Fruit fly (Drosophila melanogaster) whole organism, prepupa: ENCODE data around the gene CG10470.

ENCODE experiments used
- Blimp-1 ChIP-seq: fragments of 200-800 bp; sonication (Bioruptor generic); optimal IDR thresholded peaks from 3 replicates; lab custom pipeline; 2017; ENCODE audit warnings: missing biosample characterization, missing genetic modification characterization, mild to moderate bottlenecking, moderate library complexity, missing genetic modification reagents
- CG16779 ChIP-seq: fragments of 200-800 bp; sonication (Bioruptor generic); optimal IDR thresholded peaks from 3 replicates; lab custom pipeline; 2017; ENCODE audit warnings: missing biosample characterization, mild to moderate bottlenecking, missing genetic modification characterization
- CG32006 ChIP-seq: fragments of 200-800 bp; sonication (Bioruptor generic); optimal IDR thresholded peaks from 3 replicates; lab custom pipeline; 2017; ENCODE audit warnings: missing biosample characterization, mild to moderate bottlenecking, missing genetic modification characterization
- CG6163 ChIP-seq: fragments of 200-800 bp; sonication (Bioruptor generic); IDR thresholded peaks from 3 replicates; pipeline ENCODE4 v1.3.6; 2022; ENCODE audit warnings: missing biosample characterization, missing genetic modification characterization
- Hr39 ChIP-seq: fragments of 200-800 bp; sonication (Bioruptor generic); optimal IDR thresholded peaks from 2 replicates; lab custom pipeline; 2016; ENCODE audit warnings: missing biosample characterization, missing genetic modification characterization
- dsx ChIP-seq: fragments of 200-800 bp; optimal IDR thresholded peaks from 3 replicates; lab custom pipeline; 2019; ENCODE audit warnings: missing biosample characterization, mild to moderate bottlenecking, missing genetic modification characterization, moderate library complexity; ENCODE audit not compliant: poor library complexity, severe bottlenecking
- esn ChIP-seq: fragments of 200-800 bp; sonication (Bioruptor generic); optimal IDR thresholded peaks from 2 replicates; lab custom pipeline; 2016; ENCODE audit warnings: missing biosample characterization, mild to moderate bottlenecking, missing genetic modification characterization, moderate library complexity
- lz ChIP-seq: fragments of 200-800 bp; sonication (Bioruptor generic); optimal IDR thresholded peaks from 3 replicates; lab custom pipeline; 2016; ENCODE audit warnings: missing biosample characterization, missing genetic modification characterization
- spab ChIP-seq: fragments of 200-800 bp; sonication (Bioruptor generic); optimal IDR thresholded peaks from 2 replicates; lab custom pipeline; 2017; ENCODE audit warnings: missing biosample characterization, mild to moderate bottlenecking, missing genetic modification characterization, missing genetic modification reagents

- TF ChIP-seq esn (GFP tag; lab: Kevin White, UChicago) (no peak), Hr39 (GFP tag; lab: Kevin White, UChicago) (no peak), CG6163 (GFP tag; lab: Robert Waterston, UW) (no peak), dsx (GFP tag; lab: Kevin White, UChicago) (no peak), Blimp-1 (no peak), CG32006 (no peak), lz (no peak), CG16779 (tag; lab: Kevin White, UChicago) (no peak), spab (no peak)
Observed at dm6 chr2L:19041590-19041989, 7.3 kb upstream of the CG10470 start, which contains the start of gene Catsup.
